Fruit fly (Drosophila melanogaster): Measurements from ENCODE around the gene brwl.

Gene brwl

DNA sequence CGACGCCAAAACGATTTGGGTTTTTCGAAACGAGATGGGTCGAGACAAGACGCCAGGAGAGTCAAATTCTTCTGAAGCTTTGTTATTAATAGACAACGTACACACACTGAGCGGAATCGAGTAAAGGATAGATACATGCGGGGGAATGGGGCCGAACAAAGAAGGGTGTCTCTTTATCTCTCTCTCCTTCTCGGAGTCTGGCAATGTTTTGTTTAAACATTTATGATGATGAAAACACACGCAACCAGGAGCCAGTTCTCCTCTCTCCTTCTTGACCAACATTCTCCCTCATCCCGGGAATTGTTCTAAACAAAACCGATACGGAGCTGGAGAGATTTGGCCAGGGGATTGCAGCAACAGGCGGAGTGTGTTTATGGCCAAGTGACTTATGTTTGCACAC, 10.8 kb upstream of the brwl start (continued):
- TF ChIP-seq CG11560 (tag; IDR thresholded peaks at IDR 0.05) (no peak), fd3F (GFP tag; optimal IDR thresholded peaks at IDR 0.05) (no peak), Sry-δ (GFP tag; optimal IDR thresholded peaks at IDR 0.05) (no peak), kah (GFP tag; optimal IDR thresholded peaks at IDR 0.05) (peak; percentile 55), CG14667 (GFP tag; IDR thresholded peaks at IDR 0.05) (no peak), CG3065 (GFP tag; optimal IDR thresholded peaks at IDR 0.05) (no peak), CTCF (GFP tag; optimal IDR thresholded peaks at IDR 0.05) (no peak), mld (GFP tag; IDR thresholded peaks at IDR 0.05; ENCODE audit: partially characterized antibody) (no peak), CG10959 (GFP tag; IDR thresholded peaks at IDR 0.05) (no peak), aop (GFP tag; IDR thresholded peaks at IDR 0.05) (no peak), sens-2 (GFP tag; IDR thresholded peaks at IDR 0.05) (no peak), ems (GFP tag; optimal IDR thresholded peaks at IDR 0.05) (no peak), crol (GFP tag; IDR thresholded peaks at IDR 0.05) (peak; percentile 62), Atf6 (GFP tag; IDR thresholded peaks at IDR 0.05) (no peak), Trl (optimal IDR thresholded peaks at IDR 0.05) (peak in 1 of 2 experiments; percentile 12), Trl (GFP tag; optimal IDR thresholded peaks at IDR 0.05) (no peak), crp (GFP tag; optimal IDR thresholded peaks at IDR 0.05) (no peak), rib (GFP tag; IDR thresholded peaks at IDR 0.05) (no peak), hb (GFP tag; IDR thresholded peaks at IDR 0.05; ENCODE audit: partially characterized antibody) (no peak), ttk (GFP tag; IDR thresholded peaks at IDR 0.05) (no peak), dm (GFP tag; optimal IDR thresholded peaks at IDR 0.05) (no peak), CG12769 (tag; optimal IDR thresholded peaks at IDR 0.05) (peak; percentile 85), jumu (GFP tag; optimal IDR thresholded peaks at IDR 0.05) (no peak), en (GFP tag; optimal IDR thresholded peaks at IDR 0.05) (no peak), CG13894 (tag; optimal IDR thresholded peaks at IDR 0.05) (no peak), sd (tag; optimal IDR thresholded peaks at IDR 0.05) (peak; percentile 57), ci (GFP tag; IDR thresholded peaks at IDR 0.05) (no peak), CG31388 (GFP tag; optimal IDR thresholded peaks at IDR 0.05) (no peak), gcm2 (GFP tag; optimal IDR thresholded peaks at IDR 0.05) (no peak)

DNA sequence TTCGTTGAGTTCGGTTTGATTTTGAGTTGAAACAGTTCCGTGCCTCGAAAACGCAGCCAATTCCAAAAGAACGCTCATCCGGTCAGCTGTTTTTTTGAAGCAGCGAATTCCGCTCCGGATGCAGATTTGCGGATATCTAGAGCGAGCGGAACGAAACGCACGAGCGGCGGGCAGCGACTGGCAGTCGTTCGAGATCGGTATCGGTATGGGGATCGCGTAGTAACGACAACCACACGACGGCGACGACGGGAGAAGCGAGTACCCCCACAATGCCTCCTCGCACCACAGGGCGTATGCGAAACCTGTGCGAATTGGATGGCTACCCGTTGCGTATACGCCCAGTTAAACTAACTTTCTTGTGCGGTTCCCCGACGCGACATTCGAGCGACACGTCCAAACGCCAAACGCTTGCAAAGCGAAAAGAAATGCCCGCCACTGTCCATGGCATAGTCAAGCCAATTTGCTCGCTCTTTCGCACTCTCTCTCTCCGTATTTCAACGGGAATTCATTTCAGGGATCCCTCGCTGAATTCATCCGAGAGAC, 8.6 kb upstream of the brwl start:
- TF ChIP-seq CG13624 (GFP tag; optimal IDR thresholded peaks at IDR 0.05), result no peak
- TF ChIP-seq Atf-2 (GFP tag; optimal IDR thresholded peaks at IDR 0.05), result no peak
- TF ChIP-seq CG10979 (tag; optimal IDR thresholded peaks at IDR 0.05), result no peak
- no peak for TF ChIP-seq knrl (GFP tag; IDR thresholded peaks at IDR 0.05; ENCODE audit: partially characterized antibody)
- TF ChIP-seq CG11456 (GFP tag; IDR thresholded peaks at IDR 0.05), result 0 out of 3 replicates have a peak, but pooled peaks have one; percentile 32
- TF ChIP-seq pita (GFP tag; optimal IDR thresholded peaks at IDR 0.05), result no peak
- TF ChIP-seq da (GFP tag; optimal IDR thresholded peaks at IDR 0.05), result no peak
- no peak for TF ChIP-seq tap (tag; optimal IDR thresholded peaks at IDR 0.05)
- TF ChIP-seq CG1233 (GFP tag; optimal IDR thresholded peaks at IDR 0.05), result no peak
- TF ChIP-seq Nf-YB (GFP tag; optimal IDR thresholded peaks at IDR 0.05), result no peak
- TF ChIP-seq CG11560 (tag; IDR thresholded peaks at IDR 0.05), result 0 out of 3 replicates have a peak, but pooled peaks have one; percentile 31
- no peak for TF ChIP-seq CG17912 (GFP tag; optimal IDR thresholded peaks at IDR 0.05)
- TF ChIP-seq crol (GFP tag; IDR thresholded peaks at IDR 0.05), result 0 out of 2 replicates have a peak, but pooled peaks have one; percentile 11
- no peak for TF ChIP-seq CG18764 (GFP tag; optimal IDR thresholded peaks at IDR 0.05)
- TF ChIP-seq Bteb2 (GFP tag; optimal IDR thresholded peaks at IDR 0.05), result no peak
- TF ChIP-seq CG5953 (GFP tag; IDR thresholded peaks at IDR 0.05), result no peak
- TF ChIP-seq Drgx (GFP tag; IDR thresholded peaks at IDR 0.05), result peak; percentile 57; the same call in 1 of the 2 replicates
- no peak for TF ChIP-seq Dfd (GFP tag; optimal IDR thresholded peaks at IDR 0.05)
- TF ChIP-seq CG12769 (tag; optimal IDR thresholded peaks at IDR 0.05), result peak; percentile 76
- TF ChIP-seq Atf6 (GFP tag; IDR thresholded peaks at IDR 0.05), result no peak
- TF ChIP-seq Med (GFP tag), result peak; percentile 70
- no peak for TF ChIP-seq CG11695 (GFP tag; IDR thresholded peaks at IDR 0.05)
- TF ChIP-seq stwl (tag; optimal IDR thresholded peaks at IDR 0.05), result no peak
- no peak for TF ChIP-seq CG31224 (GFP tag; IDR thresholded peaks at IDR 0.05)
- no peak for TF ChIP-seq Hey (tag; optimal IDR thresholded peaks at IDR 0.05)
- no peak for TF ChIP-seq CG16779 (GFP tag; IDR thresholded peaks at IDR 0.05)
- TF ChIP-seq CG2712 (tag; optimal IDR thresholded peaks at IDR 0.05), result no peak
- no peak for TF ChIP-seq sisA (GFP tag; IDR thresholded peaks at IDR 0.05)
